Fruit fly (Drosophila melanogaster) whole organism, embryonic: ENCODE data around the gene CG15741.

Source experiments
- Ada2b ChIP-seq: fragments of 200-800 bp; sonication (Bioruptor generic); IDR thresholded peaks from 2 replicates; pipeline ENCODE4 v1.3.6; 2022; ENCODE audit warnings: missing biosample characterization, missing genetic modification characterization
- Adf1 ChIP-seq: fragments of 200-800 bp; sonication (Bioruptor generic); IDR thresholded peaks from 2 replicates; pipeline ENCODE4 v1.3.6; 2022; ENCODE audit warnings: missing biosample characterization, missing genetic modification characterization
- CG10209 ChIP-seq: fragments of 200-800 bp; sonication (Bioruptor generic); optimal IDR thresholded peaks from 3 replicates; lab custom pipeline; 2017; ENCODE audit warnings: missing biosample characterization, mild to moderate bottlenecking, missing genetic modification characterization, missing genetic modification reagents
- CG1024 ChIP-seq: fragments of 200-800 bp; sonication (Bioruptor generic); IDR thresholded peaks from 2 replicates; pipeline ENCODE4 v1.3.6; 2022; ENCODE audit warnings: missing biosample characterization, missing genetic modification characterization
- CG10321 ChIP-seq: fragments of 200-800 bp; sonication (Bioruptor generic); IDR thresholded peaks from 2 replicates; pipeline ENCODE4 v1.3.6; 2022; ENCODE audit warnings: missing biosample characterization, missing genetic modification characterization
- CG12104 ChIP-seq: fragments of 200-800 bp; sonication (Bioruptor generic); optimal IDR thresholded peaks from 3 replicates; lab custom pipeline; 2016; ENCODE audit warnings: missing biosample characterization, missing genetic modification characterization
- CG12769 ChIP-seq: fragments of 200-800 bp; sonication (Bioruptor generic); optimal IDR thresholded peaks from 2 replicates; lab custom pipeline; 2019; ENCODE audit warnings: missing biosample characterization, mild to moderate bottlenecking, missing genetic modification characterization, moderate library complexity
- CG1603 ChIP-seq: fragments of 200-800 bp; sonication (Bioruptor generic); optimal IDR thresholded peaks from 2 replicates; lab custom pipeline; 2019; ENCODE audit warnings: missing biosample characterization, mild to moderate bottlenecking, missing genetic modification characterization, moderate library complexity
- CG1647 ChIP-seq: fragments of 200-800 bp; sonication (Bioruptor generic); optimal IDR thresholded peaks from 3 replicates; lab custom pipeline; 2016; ENCODE audit warnings: missing biosample characterization, missing genetic modification characterization
- CG17568 ChIP-seq: fragments of 200-800 bp; sonication (Bioruptor generic); optimal IDR thresholded peaks from 2 replicates; lab custom pipeline; 2018; ENCODE audit warnings: missing biosample characterization, mild to moderate bottlenecking, missing genetic modification characterization, moderate library complexity
- CG2120 ChIP-seq: fragments of 200-800 bp; sonication (Bioruptor generic); optimal IDR thresholded peaks from 3 replicates; lab custom pipeline; 2016; ENCODE audit warnings: missing biosample characterization, missing genetic modification characterization
- CG31388 ChIP-seq: fragments of 200-800 bp; sonication (Bioruptor generic); optimal IDR thresholded peaks from 2 replicates; lab custom pipeline; 2016; ENCODE audit warnings: missing biosample characterization, missing genetic modification characterization
- CG3163 ChIP-seq: fragments of 200-800 bp; sonication (Bioruptor generic); optimal IDR thresholded peaks from 3 replicates; lab custom pipeline; 2016; ENCODE audit warnings: missing biosample characterization, missing genetic modification characterization
- CG33213 ChIP-seq: fragments of 200-800 bp; sonication (Bioruptor generic); optimal IDR thresholded peaks from 3 replicates; lab custom pipeline; 2016; ENCODE audit warnings: missing biosample characterization, missing genetic modification characterization
- CG4328 ChIP-seq: fragments of 200-800 bp; sonication (Bioruptor generic); optimal IDR thresholded peaks from 3 replicates; lab custom pipeline; 2017; ENCODE audit warnings: missing biosample characterization, missing genetic modification reagents, missing genetic modification characterization
- CG6791 ChIP-seq: fragments of 200-800 bp; sonication (Bioruptor generic); IDR thresholded peaks from 3 replicates; pipeline ENCODE4 v1.3.6; 2022; ENCODE audit warnings: missing biosample characterization, missing genetic modification characterization; ENCODE audit not compliant: partially characterized antibody
- CG9215 ChIP-seq: fragments of 200-800 bp; sonication (Bioruptor generic); IDR thresholded peaks from 2 replicates; pipeline ENCODE4 v1.3.6; 2022; ENCODE audit warnings: missing biosample characterization, missing genetic modification characterization
- HLH3B ChIP-seq: fragments of 200-800 bp; sonication (Bioruptor generic); IDR thresholded peaks from 2 replicates; pipeline ENCODE4 v1.3.6; 2022; ENCODE audit warnings: missing biosample characterization, missing genetic modification characterization
- Hr3 ChIP-seq: fragments of 200-800 bp; sonication (Bioruptor generic); optimal IDR thresholded peaks from 3 replicates; lab custom pipeline; 2016; ENCODE audit warnings: missing biosample characterization, missing genetic modification characterization
- Hr51 ChIP-seq, 2 experiments: fragments of 200-800 bp; sonication (Bioruptor generic); optimal IDR thresholded peaks; 2 replicates in 1 of 2; 3 replicates in 1 of 2; lab custom pipeline; 2016 to 2018; ENCODE audit warnings: missing biosample characterization in 2 of 2, missing genetic modification characterization in 2 of 2, mild to moderate bottlenecking in 1 of 2, moderate library complexity in 1 of 2
- Hr78 ChIP-seq, 2 experiments: fragments of 200-800 bp in 1 of 2; fragments of >200 bp in 1 of 2; sonication (Bioruptor generic) in 1 of 2; optimal IDR thresholded peaks; 2 replicates each; lab custom pipeline; 2017 to 2019; ENCODE audit warnings: missing biosample characterization in 2 of 2, missing genetic modification characterization in 2 of 2, mild to moderate bottlenecking in 1 of 2, moderate library complexity in 1 of 2
- Lhr ChIP-seq: fragments of 200-800 bp; sonication (Bioruptor generic); optimal IDR thresholded peaks from 3 replicates; lab custom pipeline; 2017; ENCODE audit warnings: mild to moderate bottlenecking, missing biosample characterization, missing genetic modification reagents, missing genetic modification characterization
- Meics ChIP-seq: fragments of 200-800 bp; sonication (Bioruptor generic); optimal IDR thresholded peaks from 2 replicates; lab custom pipeline; 2017; ENCODE audit warnings: missing biosample characterization, mild to moderate bottlenecking, missing genetic modification characterization
- Optix ChIP-seq: fragments of 200-800 bp; sonication (Bioruptor generic); IDR thresholded peaks from 3 replicates; pipeline ENCODE4 v1.3.6; 2022; ENCODE audit warnings: missing biosample characterization, missing genetic modification characterization
- Six4 ChIP-seq: fragments of 200-800 bp; sonication (Bioruptor generic); optimal IDR thresholded peaks from 2 replicates; lab custom pipeline; 2016; ENCODE audit warnings: missing biosample characterization, missing genetic modification characterization
- ab ChIP-seq: fragments of 200-800 bp; sonication (Bioruptor generic); optimal IDR thresholded peaks from 2 replicates; lab custom pipeline; 2016; ENCODE audit warnings: missing biosample characterization, missing genetic modification characterization
- amos ChIP-seq: fragments of 200-800 bp; sonication (Bioruptor generic); IDR thresholded peaks from 2 replicates; pipeline ENCODE4 v1.3.6; 2022; ENCODE audit warnings: missing biosample characterization, missing genetic modification characterization; ENCODE audit not compliant: partially characterized antibody
- ase ChIP-seq: fragments of 200-800 bp; sonication (Bioruptor generic); IDR thresholded peaks from 3 replicates; pipeline ENCODE4 v1.3.6; 2022; ENCODE audit warnings: missing biosample characterization, missing genetic modification characterization
- crol ChIP-seq: fragments of 200-800 bp; sonication (Bioruptor generic); IDR thresholded peaks from 2 replicates; pipeline ENCODE4 v1.3.6; 2022; ENCODE audit warnings: missing biosample characterization, missing genetic modification characterization
- dmrt99B ChIP-seq: fragments of 200-800 bp; sonication (Bioruptor generic); optimal IDR thresholded peaks from 2 replicates; lab custom pipeline; 2018; ENCODE audit warnings: missing biosample characterization, mild to moderate bottlenecking, missing genetic modification characterization, moderate library complexity
- fd64A ChIP-seq: fragments of 200-800 bp; sonication (Bioruptor generic); optimal IDR thresholded peaks from 3 replicates; lab custom pipeline; 2018; ENCODE audit warnings: missing biosample characterization, mild to moderate bottlenecking, missing genetic modification characterization
- fru ChIP-seq: fragments of >200 bp; optimal IDR thresholded peaks from 2 replicates; lab custom pipeline; 2017
- gfzf ChIP-seq: fragments of 200-800 bp; sonication (Bioruptor generic); optimal IDR thresholded peaks from 2 replicates; lab custom pipeline; 2016; ENCODE audit warnings: missing biosample characterization, mild to moderate bottlenecking, missing genetic modification characterization, moderate library complexity
- grau ChIP-seq: fragments of 200-800 bp; optimal IDR thresholded peaks from 3 replicates; lab custom pipeline; 2019; ENCODE audit warnings: missing biosample characterization, mild to moderate bottlenecking, missing genetic modification characterization, moderate library complexity
- grn ChIP-seq: fragments of 200-800 bp; sonication (Bioruptor generic); optimal IDR thresholded peaks from 3 replicates; lab custom pipeline; 2017; ENCODE audit warnings: missing biosample characterization, missing genetic modification characterization
- lab ChIP-seq: fragments of 200-800 bp; sonication (Bioruptor generic); optimal IDR thresholded peaks from 3 replicates; lab custom pipeline; 2017; ENCODE audit warnings: missing biosample characterization, missing genetic modification characterization, mild to moderate bottlenecking, moderate library complexity, missing genetic modification reagents
- lilli ChIP-seq: fragments of 200-800 bp; sonication (Bioruptor generic); optimal IDR thresholded peaks from 3 replicates; lab custom pipeline; 2016; ENCODE audit warnings: missing biosample characterization, missing genetic modification characterization
- mirr ChIP-seq: fragments of 200-800 bp; sonication (Bioruptor generic); optimal IDR thresholded peaks from 3 replicates; lab custom pipeline; 2018; ENCODE audit warnings: missing biosample characterization, mild to moderate bottlenecking, missing genetic modification characterization
- nau ChIP-seq: fragments of 200-800 bp; sonication (Bioruptor generic); optimal IDR thresholded peaks from 3 replicates; lab custom pipeline; 2017; ENCODE audit warnings: missing biosample characterization, mild to moderate bottlenecking, missing genetic modification characterization, missing genetic modification reagents
- pb ChIP-seq: fragments of 200-800 bp; sonication (Bioruptor generic); optimal IDR thresholded peaks from 3 replicates; lab custom pipeline; 2016; ENCODE audit warnings: missing biosample characterization, missing genetic modification characterization
- prd ChIP-seq, 3 experiments: fragments of >200 bp in 2 of 3; fragments of 200-800 bp in 1 of 3; sonication (Bioruptor generic) in 1 of 3; optimal IDR thresholded peaks in 2 of 3; IDR thresholded peaks in 1 of 3; 2 replicates in 2 of 3; 3 replicates in 1 of 3; pipeline versions ENCODE4 v1.3.6 to Lab custom; 2017 to 2022; ENCODE audit warnings: missing biosample characterization in 1 of 3, missing genetic modification characterization in 1 of 3
- pros ChIP-seq: fragments of 200-800 bp; sonication (Bioruptor generic); optimal IDR thresholded peaks from 3 replicates; lab custom pipeline; 2019; ENCODE audit warnings: missing biosample characterization, mild to moderate bottlenecking, missing genetic modification characterization, moderate library complexity
- salm ChIP-seq: fragments of 200-800 bp; sonication (Bioruptor generic); optimal IDR thresholded peaks from 2 replicates; lab custom pipeline; 2018; ENCODE audit warnings: missing biosample characterization, mild to moderate bottlenecking, missing genetic modification characterization
- schlank ChIP-seq: fragments of 200-800 bp; sonication (Bioruptor generic); optimal IDR thresholded peaks from 2 replicates; lab custom pipeline; 2018; ENCODE audit warnings: missing biosample characterization, mild to moderate bottlenecking, missing genetic modification characterization
- sob ChIP-seq: fragments of 200-800 bp; sonication (Bioruptor generic); IDR thresholded peaks from 2 replicates; pipeline ENCODE4 v1.3.6; 2022; ENCODE audit warnings: missing biosample characterization, missing genetic modification characterization
- ssp ChIP-seq: fragments of 200-800 bp; sonication (Bioruptor generic); IDR thresholded peaks from 2 replicates; pipeline ENCODE4 v1.3.6; 2022; ENCODE audit warnings: missing biosample characterization, missing genetic modification characterization
- tio ChIP-seq: fragments of 200-800 bp; sonication (Bioruptor generic); optimal IDR thresholded peaks from 2 replicates; lab custom pipeline; 2017; ENCODE audit warnings: missing biosample characterization, missing genetic modification characterization, inconsistent platforms
- tna ChIP-seq: fragments of 200-800 bp; sonication (Bioruptor generic); IDR thresholded peaks from 2 replicates; pipeline ENCODE4 v1.3.6; 2022; ENCODE audit warnings: missing biosample characterization, missing genetic modification characterization; ENCODE audit not compliant: partially characterized antibody
- wdn ChIP-seq: fragments of 200-800 bp; sonication (Bioruptor generic); IDR thresholded peaks from 2 replicates; pipeline ENCODE4 v1.3.6; 2022; ENCODE audit warnings: missing biosample characterization, missing genetic modification characterization

The CG15741 gene

DNA sequence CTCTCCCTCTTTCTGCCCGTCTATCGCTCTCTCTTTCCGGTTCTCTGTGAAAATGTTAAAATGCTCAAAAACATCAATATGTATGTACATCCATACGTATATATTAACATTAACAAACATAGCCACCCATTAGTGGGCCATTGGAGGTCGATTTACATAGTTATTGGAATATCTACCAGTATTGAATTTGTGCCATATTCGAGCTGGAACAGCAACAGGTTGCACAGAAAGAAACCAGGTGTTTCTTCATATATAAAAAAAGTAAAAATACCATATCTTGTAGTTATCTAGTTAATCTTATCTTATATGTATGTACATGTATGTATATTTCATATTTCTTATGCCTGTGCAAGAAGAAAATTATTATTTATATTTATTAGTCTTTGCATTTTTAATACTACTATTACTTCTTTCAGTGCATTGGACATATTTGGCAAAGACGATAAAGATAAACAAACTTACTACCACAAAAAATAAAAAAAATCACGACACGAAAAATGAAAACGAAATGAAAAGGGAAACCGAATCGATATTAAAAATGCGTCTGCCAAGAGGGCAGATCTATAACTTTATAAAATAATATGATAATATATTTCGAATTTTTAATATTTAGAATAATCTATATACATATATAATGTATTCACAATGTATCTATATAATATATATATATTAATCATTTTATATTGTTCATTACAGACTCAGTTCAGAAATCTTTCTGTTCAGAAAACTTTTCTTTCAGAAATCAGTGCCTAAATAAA, 10.9 kb upstream of the CG15741 start (continued):
- TF ChIP-seq CG3163 (GFP tag; lab: Kevin White, UChicago) (no peak), Six4 (GFP tag; lab: Kevin White, UChicago) (no peak), grn (GFP tag; lab: Kevin White, UChicago) (no peak), CG10321 (no peak), nau (no peak), ssp (no peak), Meics (peak; percentile 44), Optix (no peak), wdn (GFP tag; lab: Robert Waterston, UW) (no peak), CG2120 (GFP tag; lab: Kevin White, UChicago) (peak; percentile 31), grau (tag; lab: Kevin White, UChicago) (peak; percentile 60), Ada2b (peak; percentile 44; the same call in 1 of the 2 replicates), ase (no peak), CG12769 (tag; lab: Kevin White, UChicago) (peak; percentile 40), gfzf (GFP tag; lab: Kevin White, UChicago) (no peak), Hr51 (GFP tag; optimal IDR thresholded peaks at IDR 0.05; lab: Kevin White, UChicago) (peak in 1 of 2 experiments; percentile 78), lilli (GFP tag; lab: Kevin White, UChicago) (no peak), fd64A (no peak), HLH3B (GFP tag; lab: Robert Waterston, UW) (peak; percentile 66), dmrt99B (tag; lab: Kevin White, UChicago) (peak; percentile 79), crol (no peak), CG10209 (GFP tag; lab: Kevin White, UChicago) (peak; percentile 41), Lhr (no peak), Hr78 (GFP tag; optimal IDR thresholded peaks at IDR 0.05; lab: Kevin White, UChicago) (no peak), prd (optimal IDR thresholded peaks at IDR 0.05; lab: Kevin White, UChicago) (no peak), prd (GFP tag; IDR thresholded peaks at IDR 0.05; lab: Robert Waterston, UW) (peak; percentile 38; the same call in 2 of the 3 replicates), CG6791 (GFP tag; lab: Robert Waterston, UW) (no peak), CG1647 (no peak), sob (GFP tag; lab: Robert Waterston, UW) (peak; percentile 41; the same call in 1 of the 2 replicates), schlank (tag; lab: Kevin White, UChicago) (no peak), CG9215 (GFP tag; lab: Robert Waterston, UW) (no peak), tio (GFP tag; lab: Kevin White, UChicago) (no peak), Adf1 (GFP tag; lab: Robert Waterston, UW) (no peak), mirr (GFP tag; lab: Kevin White, UChicago) (peak; percentile 59), CG31388 (GFP tag; lab: Kevin White, UChicago) (no peak), CG1603 (no peak), fru (no peak), ab (GFP tag; lab: Kevin White, UChicago) (no peak), lab (peak; percentile 53), CG12104 (no peak), CG33213 (GFP tag; lab: Kevin White, UChicago) (no peak), Hr3 (GFP tag; lab: Kevin White, UChicago) (peak; percentile 6), CG17568 (GFP tag; lab: Kevin White, UChicago) (peak; percentile 0), CG4328 (GFP tag; lab: Kevin White, UChicago) (no peak), pb (GFP tag; lab: Kevin White, UChicago) (no peak), amos (no peak), pros (GFP tag; lab: Kevin White, UChicago) (no peak), salm (peak; percentile 8), CG1024 (GFP tag; lab: Robert Waterston, UW) (0 out of 2 replicates have a peak, but pooled peaks have one; percentile 17), tna (GFP tag; lab: Robert Waterston, UW) (no peak)
